Worm (Caenorhabditis elegans) whole organism, late embryonic: ENCODE data around the gene R11D1.2.

Experiments
- ceh-9 ChIP-seq: sonication (generic microtip); optimal IDR thresholded peaks from 2 replicates; lab custom pipeline; 2016; ENCODE audit warnings: mild to moderate bottlenecking, missing genetic modification characterization, inconsistent platforms, missing compliant biosample characterization
- elt-2 ChIP-seq: sonication (generic microtip); optimal IDR thresholded peaks from 2 replicates; lab custom pipeline; 2016; ENCODE audit warnings: missing genetic modification reagents, missing genetic modification characterization, missing compliant biosample characterization
- rnt-1 ChIP-seq: sonication (generic microtip); optimal IDR thresholded peaks from 2 replicates; lab custom pipeline; 2016; ENCODE audit warnings: missing genetic modification characterization, missing compliant biosample characterization

DNA sequence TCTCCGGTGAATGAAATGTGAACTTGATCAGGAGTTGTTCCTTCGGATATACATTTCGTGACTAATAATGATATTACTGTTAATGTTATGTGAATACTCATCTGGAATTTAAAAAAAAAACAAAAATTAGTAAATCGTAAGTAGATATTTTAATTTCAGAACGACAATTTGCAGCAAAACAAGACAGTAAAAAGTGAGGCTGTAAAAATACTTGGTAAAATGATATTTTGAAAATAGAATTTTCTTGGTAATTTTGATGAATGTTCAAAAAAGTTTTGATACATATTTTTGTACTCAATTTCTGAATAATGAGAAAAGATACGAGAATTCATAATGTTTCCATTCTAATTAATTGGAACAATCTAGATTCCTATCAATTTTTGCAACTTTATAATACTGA, 51.3 kb downstream of the R11D1.2 start, which contains the start of gene papl-1:
- TF ChIP-seq ceh-9 (tag; lab: Kevin White, UChicago), result no peak
- TF ChIP-seq elt-2 (tag; lab: Kevin White, UChicago), result no peak
- TF ChIP-seq rnt-1 (tag; lab: Kevin White, UChicago), result no peak
